Fruit fly (Drosophila melanogaster) whole organism, embryonic: ENCODE data around the gene pr.

Experiments used
- Asciz ChIP-seq: fragments of 200-800 bp; sonication (Bioruptor generic); optimal IDR thresholded peaks from 2 replicates; lab custom pipeline; 2017; ENCODE audit warnings: missing biosample characterization, mild to moderate bottlenecking, missing genetic modification characterization, missing genetic modification reagents
- Atf-2 ChIP-seq: fragments of 200-800 bp; sonication (Bioruptor generic); optimal IDR thresholded peaks from 2 replicates; lab custom pipeline; 2016; ENCODE audit warnings: missing biosample characterization, missing genetic modification characterization
- BEAF-32 ChIP-seq: fragments of 200-800 bp; sonication (Bioruptor generic); optimal IDR thresholded peaks from 3 replicates; lab custom pipeline; 2017; ENCODE audit warnings: missing biosample characterization, missing genetic modification characterization, mild to moderate bottlenecking, moderate library complexity, missing genetic modification reagents
- BtbVII ChIP-seq: fragments of 200-800 bp; sonication (Bioruptor generic); optimal IDR thresholded peaks from 3 replicates; lab custom pipeline; 2017; ENCODE audit warnings: missing biosample characterization, mild to moderate bottlenecking, missing genetic modification characterization
- C15 ChIP-seq: fragments of 200-800 bp; sonication (Bioruptor generic); IDR thresholded peaks from 3 replicates; pipeline ENCODE4 v1.3.6; 2022; ENCODE audit warnings: missing biosample characterization, missing genetic modification characterization
- CG10431 ChIP-seq: fragments of 200-800 bp; sonication (Bioruptor generic); optimal IDR thresholded peaks from 3 replicates; lab custom pipeline; 2018; ENCODE audit warnings: missing biosample characterization, mild to moderate bottlenecking, missing genetic modification characterization
- CG12236 ChIP-seq: fragments of 200-800 bp; sonication (Bioruptor generic); optimal IDR thresholded peaks from 2 replicates; lab custom pipeline; 2016; ENCODE audit warnings: missing biosample characterization, missing genetic modification characterization
- CG12769 ChIP-seq: fragments of 200-800 bp; sonication (Bioruptor generic); optimal IDR thresholded peaks from 2 replicates; lab custom pipeline; 2019; ENCODE audit warnings: missing biosample characterization, mild to moderate bottlenecking, missing genetic modification characterization, moderate library complexity
- CG13296 ChIP-seq: fragments of 200-800 bp; sonication (Bioruptor generic); optimal IDR thresholded peaks from 3 replicates; lab custom pipeline; 2018; ENCODE audit warnings: missing biosample characterization, mild to moderate bottlenecking, missing genetic modification characterization
- CG15073 ChIP-seq: fragments of 200-800 bp; sonication (Bioruptor generic); optimal IDR thresholded peaks from 2 replicates; lab custom pipeline; 2016; ENCODE audit warnings: missing biosample characterization, missing genetic modification characterization
- CG15696 ChIP-seq: fragments of 200-800 bp; sonication (Bioruptor generic); optimal IDR thresholded peaks from 2 replicates; lab custom pipeline; 2019; ENCODE audit warnings: missing biosample characterization, mild to moderate bottlenecking, missing genetic modification characterization, moderate library complexity
- CG18011 ChIP-seq: fragments of 200-800 bp; sonication (Bioruptor generic); optimal IDR thresholded peaks from 2 replicates; lab custom pipeline; 2017; ENCODE audit warnings: missing biosample characterization, missing genetic modification characterization, mild to moderate bottlenecking, moderate library complexity, missing genotype
- CG3065 ChIP-seq: fragments of 200-800 bp; sonication (Bioruptor generic); optimal IDR thresholded peaks from 2 replicates; lab custom pipeline; 2016; ENCODE audit warnings: missing biosample characterization, missing genetic modification characterization
- CG3995 ChIP-seq: fragments of 200-800 bp; sonication (Bioruptor generic); optimal IDR thresholded peaks from 3 replicates; lab custom pipeline; 2016; ENCODE audit warnings: missing biosample characterization, missing genetic modification characterization
- CG4282 ChIP-seq: fragments of 200-800 bp; sonication (Bioruptor generic); optimal IDR thresholded peaks from 2 replicates; lab custom pipeline; 2016; ENCODE audit warnings: missing biosample characterization, missing genetic modification characterization
- CG4617 ChIP-seq: fragments of 200-800 bp; sonication (Bioruptor generic); optimal IDR thresholded peaks from 3 replicates; lab custom pipeline; 2016; ENCODE audit warnings: missing biosample characterization, missing genetic modification characterization, borderline replicate concordance
- CHES-1-like ChIP-seq: fragments of 200-800 bp; sonication (Bioruptor generic); optimal IDR thresholded peaks from 2 replicates; lab custom pipeline; 2016; ENCODE audit warnings: missing biosample characterization, missing genetic modification characterization
- CoRest ChIP-seq: fragments of 200-800 bp; sonication (Bioruptor generic); optimal IDR thresholded peaks from 3 replicates; lab custom pipeline; 2018; ENCODE audit warnings: missing biosample characterization, mild to moderate bottlenecking, missing genetic modification characterization, moderate library complexity
- Elba2 ChIP-seq: fragments of 200-800 bp; sonication (Bioruptor generic); optimal IDR thresholded peaks from 3 replicates; lab custom pipeline; 2016; ENCODE audit warnings: missing biosample characterization, missing genetic modification characterization
- Fer3 ChIP-seq: fragments of 200-800 bp; sonication (Bioruptor generic); optimal IDR thresholded peaks from 2 replicates; lab custom pipeline; 2018; ENCODE audit warnings: missing biosample characterization, mild to moderate bottlenecking, missing genetic modification characterization, moderate library complexity
- H2.0 ChIP-seq: fragments of 200-800 bp; sonication (Bioruptor generic); IDR thresholded peaks from 2 replicates; pipeline ENCODE4 v1.3.6; 2022; ENCODE audit warnings: missing biosample characterization, missing genetic modification characterization
- MTF-1 ChIP-seq: fragments of 200-800 bp; sonication (Bioruptor generic); optimal IDR thresholded peaks from 2 replicates; lab custom pipeline; 2018; ENCODE audit warnings: missing biosample characterization, mild to moderate bottlenecking, missing genetic modification characterization, borderline replicate concordance
- Med ChIP-seq: fragments of 200-800 bp; sonication (Bioruptor generic); peaks from one replicate; lab custom pipeline; 2016; ENCODE audit warnings: missing biosample characterization, missing genetic modification characterization, mild to moderate bottlenecking, inconsistent platforms, moderate library complexity
- NC2β ChIP-seq: fragments of 200-800 bp; sonication (Bioruptor generic); optimal IDR thresholded peaks from 2 replicates; lab custom pipeline; 2016; ENCODE audit warnings: missing biosample characterization, missing genetic modification characterization
- Nf-YB ChIP-seq: fragments of 200-800 bp; sonication (Bioruptor generic); optimal IDR thresholded peaks from 3 replicates; lab custom pipeline; 2019; ENCODE audit warnings: missing biosample characterization, mild to moderate bottlenecking, missing genetic modification characterization, moderate library complexity
- Six4 ChIP-seq: fragments of 200-800 bp; sonication (Bioruptor generic); optimal IDR thresholded peaks from 2 replicates; lab custom pipeline; 2016; ENCODE audit warnings: missing biosample characterization, missing genetic modification characterization
- Tbp ChIP-seq: fragments of >200 bp; optimal IDR thresholded peaks from 2 replicates; lab custom pipeline; 2018; ENCODE audit warnings: missing biosample characterization, missing genetic modification characterization
- bigmax ChIP-seq: fragments of 200-800 bp; sonication (Bioruptor generic); optimal IDR thresholded peaks from 2 replicates; lab custom pipeline; 2018; ENCODE audit warnings: missing biosample characterization, mild to moderate bottlenecking, missing genetic modification characterization
- crol ChIP-seq: fragments of 200-800 bp; sonication (Bioruptor generic); IDR thresholded peaks from 2 replicates; pipeline ENCODE4 v1.3.6; 2022; ENCODE audit warnings: missing biosample characterization, missing genetic modification characterization
- eyg ChIP-seq: fragments of 200-800 bp; sonication (Bioruptor generic); optimal IDR thresholded peaks from 3 replicates; lab custom pipeline; 2016; ENCODE audit warnings: missing biosample characterization, missing genetic modification characterization
- gce ChIP-seq: fragments of 200-800 bp; sonication (Bioruptor generic); IDR thresholded peaks from 3 replicates; pipeline ENCODE4 v1.3.6; 2022; ENCODE audit warnings: missing biosample characterization, missing genetic modification characterization
- hth ChIP-seq: fragments of >200 bp; optimal IDR thresholded peaks from 2 replicates; lab custom pipeline; 2017; ENCODE audit warnings: inconsistent platforms
- jing ChIP-seq: fragments of 200-800 bp; sonication (Bioruptor generic); optimal IDR thresholded peaks from 2 replicates; lab custom pipeline; 2018; ENCODE audit warnings: missing biosample characterization, mild to moderate bottlenecking, missing genetic modification characterization
- lilli ChIP-seq: fragments of 200-800 bp; sonication (Bioruptor generic); optimal IDR thresholded peaks from 3 replicates; lab custom pipeline; 2016; ENCODE audit warnings: missing biosample characterization, missing genetic modification characterization
- nerfin-1 ChIP-seq: fragments of 200-800 bp; sonication (Bioruptor generic); optimal IDR thresholded peaks from 3 replicates; lab custom pipeline; 2019; ENCODE audit warnings: missing biosample characterization, mild to moderate bottlenecking, missing genetic modification characterization, moderate library complexity
- nom ChIP-seq: fragments of 200-800 bp; sonication (Bioruptor generic); optimal IDR thresholded peaks from 2 replicates; lab custom pipeline; 2017; ENCODE audit warnings: missing biosample characterization, missing genetic modification characterization, mild to moderate bottlenecking, moderate library complexity, missing genetic modification reagents
- odd ChIP-seq: fragments of 200-800 bp; sonication (Bioruptor generic); optimal IDR thresholded peaks from 2 replicates; lab custom pipeline; 2017; ENCODE audit warnings: missing biosample characterization, mild to moderate bottlenecking, missing genetic modification characterization
- pb ChIP-seq: fragments of 200-800 bp; sonication (Bioruptor generic); optimal IDR thresholded peaks from 3 replicates; lab custom pipeline; 2016; ENCODE audit warnings: missing biosample characterization, missing genetic modification characterization
- pfk ChIP-seq: fragments of 200-800 bp; sonication (Bioruptor generic); optimal IDR thresholded peaks from 2 replicates; lab custom pipeline; 2018; ENCODE audit warnings: missing biosample characterization, mild to moderate bottlenecking, missing genetic modification characterization, moderate library complexity
- pita ChIP-seq: fragments of 200-800 bp; sonication (Bioruptor generic); optimal IDR thresholded peaks from 2 replicates; lab custom pipeline; 2017; ENCODE audit warnings: missing biosample characterization, mild to moderate bottlenecking, missing genetic modification characterization
- pros ChIP-seq: fragments of 200-800 bp; sonication (Bioruptor generic); optimal IDR thresholded peaks from 3 replicates; lab custom pipeline; 2019; ENCODE audit warnings: missing biosample characterization, mild to moderate bottlenecking, missing genetic modification characterization, moderate library complexity
- run ChIP-seq: fragments of 200-800 bp; sonication (Bioruptor generic); optimal IDR thresholded peaks from 3 replicates; lab custom pipeline; 2018; ENCODE audit warnings: missing biosample characterization, mild to moderate bottlenecking, missing genetic modification characterization
- sens ChIP-seq: fragments of 200-800 bp; sonication (Bioruptor generic); peaks from one replicate; lab custom pipeline; 2016; ENCODE audit warnings: missing biosample characterization, missing genetic modification characterization
- slbo ChIP-seq: fragments of 200-800 bp; sonication (Bioruptor generic); IDR thresholded peaks from 2 replicates; pipeline ENCODE4 v1.3.6; 2022; ENCODE audit warnings: missing biosample characterization, missing genetic modification characterization
- tap ChIP-seq: fragments of 200-800 bp; optimal IDR thresholded peaks from 3 replicates; lab custom pipeline; 2019; ENCODE audit warnings: missing biosample characterization, mild to moderate bottlenecking, missing genetic modification characterization, moderate library complexity
- tup ChIP-seq: fragments of 200-800 bp; sonication (Bioruptor generic); optimal IDR thresholded peaks from 2 replicates; lab custom pipeline; 2016; ENCODE audit warnings: missing biosample characterization, mild to moderate bottlenecking, missing genetic modification characterization, moderate library complexity
- unc-4 ChIP-seq: fragments of 200-800 bp; sonication (Bioruptor generic); IDR thresholded peaks from 2 replicates; pipeline ENCODE4 v1.3.6; 2022; ENCODE audit warnings: missing biosample characterization, missing genetic modification characterization; ENCODE audit not compliant: partially characterized antibody
- wdn ChIP-seq: fragments of 200-800 bp; sonication (Bioruptor generic); IDR thresholded peaks from 2 replicates; pipeline ENCODE4 v1.3.6; 2022; ENCODE audit warnings: missing biosample characterization, missing genetic modification characterization
- wor ChIP-seq: fragments of 200-800 bp; sonication (Bioruptor generic); IDR thresholded peaks from 2 replicates; pipeline ENCODE4 v1.3.6; 2022; ENCODE audit warnings: missing biosample characterization, missing genetic modification characterization
- zfh2 ChIP-seq: fragments of 200-800 bp; sonication (Bioruptor generic); optimal IDR thresholded peaks from 2 replicates; lab custom pipeline; 2016; ENCODE audit warnings: missing biosample characterization, missing genetic modification characterization

The pr gene

dm6 chr2L:20091094-20091679 is 15.9 kb upstream of the pr start, which contains the start of the genes CG10747 and Pyroxd1 (continued):
- peak; percentile 94 for TF ChIP-seq CG15696
- TF ChIP-seq hth (lab: Kevin White, UChicago), result no peak
- TF ChIP-seq CG10431 (GFP tag; lab: Kevin White, UChicago), result peak; percentile 89
- TF ChIP-seq nerfin-1, result peak; percentile 92
- peak; percentile 98 for TF ChIP-seq lilli
- TF ChIP-seq tup, result peak; percentile 89
- peak; percentile 94 for TF ChIP-seq wor (GFP tag; lab: Robert Waterston, UW)
- peak; percentile 93 for TF ChIP-seq Six4 (GFP tag; lab: Kevin White, UChicago)
- peak; percentile 31 for TF ChIP-seq pros (GFP tag; lab: Kevin White, UChicago)
- TF ChIP-seq CG12769, result peak; percentile 97
- TF ChIP-seq pb (GFP tag; lab: Kevin White, UChicago), result peak; percentile 85
- TF ChIP-seq BEAF-32, result peak; percentile 39
- TF ChIP-seq wdn, result peak; percentile 89
- peak; percentile 49 for TF ChIP-seq pfk (GFP tag; lab: Kevin White, UChicago)
- 0 out of 2 replicates have a peak, but pooled peaks have one; percentile 25 for TF ChIP-seq unc-4 (GFP tag; lab: Robert Waterston, UW)
- peak; percentile 90 for TF ChIP-seq CHES-1-like (GFP tag; lab: Kevin White, UChicago)
- peak; percentile 98 for TF ChIP-seq slbo
- TF ChIP-seq crol (GFP tag; lab: Robert Waterston, UW), result no peak; the same call in 1 of the 2 replicates
- peak; percentile 94 for TF ChIP-seq tap (tag; lab: Kevin White, UChicago)
- peak; percentile 99 for TF ChIP-seq Med (GFP tag; lab: Kevin White, UChicago)
- peak; percentile 92 for TF ChIP-seq C15
- TF ChIP-seq H2.0, result peak; percentile 91
- TF ChIP-seq CG15073 (GFP tag; lab: Kevin White, UChicago), result peak; percentile 86
- peak; percentile 92 for TF ChIP-seq jing
- peak; percentile 80 for TF ChIP-seq CG3995 (GFP tag; lab: Kevin White, UChicago)
- TF ChIP-seq Atf-2 (GFP tag; lab: Kevin White, UChicago), result peak; percentile 93
- peak; percentile 94 for TF ChIP-seq CG4617 (GFP tag; lab: Kevin White, UChicago)
- peak; percentile 97 for TF ChIP-seq CG13296 (GFP tag; lab: Kevin White, UChicago)
- TF ChIP-seq odd, result peak; percentile 97
- TF ChIP-seq bigmax (GFP tag; lab: Kevin White, UChicago), result no peak
- TF ChIP-seq CG3065 (GFP tag; lab: Kevin White, UChicago), result peak; percentile 87
- TF ChIP-seq nom (GFP tag; lab: Kevin White, UChicago), result peak; percentile 95
- TF ChIP-seq BtbVII (GFP tag; lab: Kevin White, UChicago), result peak; percentile 95
- peak; percentile 85 for TF ChIP-seq NC2β (GFP tag; lab: Kevin White, UChicago)
- no peak for TF ChIP-seq pita
- TF ChIP-seq CG18011 (GFP tag; lab: Kevin White, UChicago), result peak; percentile 89
- peak; percentile 86 for TF ChIP-seq Nf-YB (GFP tag; lab: Kevin White, UChicago)
- peak; percentile 99 for TF ChIP-seq CoRest
- TF ChIP-seq CG4282 (GFP tag; lab: Kevin White, UChicago), result peak; percentile 40
- peak; percentile 81 for TF ChIP-seq Elba2 (GFP tag; lab: Kevin White, UChicago)
- TF ChIP-seq CG12236, result peak; percentile 86
- TF ChIP-seq Asciz (GFP tag; lab: Kevin White, UChicago), result peak; percentile 92
- peak; percentile 79 for TF ChIP-seq eyg
- peak; percentile 80; the same call in 2 of the 3 replicates for TF ChIP-seq gce
- peak; percentile 99 for TF ChIP-seq sens (GFP tag; lab: Kevin White, UChicago)
- peak; percentile 80 for TF ChIP-seq MTF-1 (GFP tag; lab: Kevin White, UChicago)
- no peak for TF ChIP-seq Tbp (GFP tag; lab: Kevin White, UChicago)
- peak; percentile 97 for TF ChIP-seq zfh2 (GFP tag; lab: Kevin White, UChicago)
- TF ChIP-seq Fer3 (tag; lab: Kevin White, UChicago), result peak; percentile 96
- peak; percentile 94 for TF ChIP-seq run
